Worm (Caenorhabditis elegans): ENCODE measurements around the gene C06B8.2.

The C06B8.2 gene

ce11 chrV:15479825-15480224 lies 1.3 kb upstream of the C06B8.2 start (continued):
- no peak for TF ChIP-seq dmd-6 (GFP tag; IDR thresholded peaks at IDR 0.05)

- no peak for TF ChIP-seq nhr-42 (GFP tag; IDR thresholded peaks at IDR 0.05)
- TF ChIP-seq mxl-3 (GFP tag; optimal IDR thresholded peaks at IDR 0.05): no peak
- no peak for TF ChIP-seq daf-16 (GFP tag; optimal IDR thresholded peaks at IDR 0.05)
- peak; percentile 90 for TF ChIP-seq daf-16 (tag; optimal IDR thresholded peaks at IDR 0.05)
- TF ChIP-seq dmd-6 (GFP tag; IDR thresholded peaks at IDR 0.05): peak; percentile 32
- TF ChIP-seq spr-3 (GFP tag; optimal IDR thresholded peaks at IDR 0.05): no peak
- no peak for TF ChIP-seq F26F4.8 (GFP tag; conservative IDR thresholded peaks at IDR 0.05)
- TF ChIP-seq ceh-32 (tag; optimal IDR thresholded peaks at IDR 0.05; ENCODE audit: poor library complexity): no peak
- no peak for TF ChIP-seq nhr-11 (tag; optimal IDR thresholded peaks at IDR 0.05)
- TF ChIP-seq nhr-111 (GFP tag; optimal IDR thresholded peaks at IDR 0.05): no peak
- TF ChIP-seq skn-1 (tag; optimal IDR thresholded peaks at IDR 0.05): no peak
- no peak for TF ChIP-seq nhr-76 (tag; optimal IDR thresholded peaks at IDR 0.05)
- no peak for TF ChIP-seq dmd-8 (GFP tag; IDR thresholded peaks at IDR 0.05)
- TF ChIP-seq lin-1 (GFP tag; IDR thresholded peaks at IDR 0.05): no peak
- TF ChIP-seq nhr-41 (GFP tag; IDR thresholded peaks at IDR 0.05): no peak
- TF ChIP-seq pqm-1 (tag; optimal IDR thresholded peaks at IDR 0.05): peak; percentile 34
- no peak for TF ChIP-seq snpc-1.2 (GFP tag; IDR thresholded peaks at IDR 0.05)
- TF ChIP-seq nhr-28 (tag; optimal IDR thresholded peaks at IDR 0.05): no peak
- TF ChIP-seq pha-4 (GFP tag; IDR thresholded peaks at IDR 0.05): no peak
- TF ChIP-seq pha-4 (tag; optimal IDR thresholded peaks at IDR 0.05): no peak
- no peak for TF ChIP-seq ceh-62 (tag; optimal IDR thresholded peaks at IDR 0.05)
- no peak for TF ChIP-seq daf-8 (GFP tag; IDR thresholded peaks at IDR 0.05)
- peak; percentile 11 for TF ChIP-seq mes-2 (tag; optimal IDR thresholded peaks at IDR 0.05; ENCODE audit: poor library complexity, severe bottlenecking)
- TF ChIP-seq vab-7 (GFP tag; IDR thresholded peaks at IDR 0.05): no peak
- no peak for TF ChIP-seq dpl-1 (GFP tag; optimal IDR thresholded peaks at IDR 0.05)
Measured at ce11 chrV:15479107-15479506, 558 bp upstream of the C06B8.2 start.

ce11 chrV:15471029-15471428 lies 7.5 kb downstream of the C06B8.2 start, which contains the start of gene dpf-1:
Gene dpf-1 (plus strand): TSS chrV:15471329.
- no peak for TF ChIP-seq skn-1 (tag; optimal IDR thresholded peaks at IDR 0.05)
- no peak for TF ChIP-seq ZK337.2 (GFP tag; IDR thresholded peaks at IDR 0.05)
- TF ChIP-seq F10B5.3 (tag; optimal IDR thresholded peaks at IDR 0.05): no peak
- TF ChIP-seq F37D6.2 (tag; optimal IDR thresholded peaks at IDR 0.05): no peak
- TF ChIP-seq hif-1 (tag; optimal IDR thresholded peaks at IDR 0.05): no peak
- TF ChIP-seq zip-2 (tag; optimal IDR thresholded peaks at IDR 0.05): no peak
- no peak for TF ChIP-seq arid-1 (GFP tag; conservative IDR thresholded peaks at IDR 0.05)
- TF ChIP-seq fkh-10 (GFP tag; optimal IDR thresholded peaks at IDR 0.05): no peak
- no peak for TF ChIP-seq lin-39 (tag; optimal IDR thresholded peaks at IDR 0.05)
- no peak for TF ChIP-seq php-3 (GFP tag; IDR thresholded peaks at IDR 0.05)
- TF ChIP-seq spr-3 (GFP tag; optimal IDR thresholded peaks at IDR 0.05): no peak
- TF ChIP-seq lin-13 (GFP tag; optimal IDR thresholded peaks at IDR 0.05): no peak
- TF ChIP-seq snpc-4 (tag; optimal IDR thresholded peaks at IDR 0.05): no peak
- no peak for TF ChIP-seq zfp-3 (GFP tag; conservative IDR thresholded peaks at IDR 0.05)

ce11 chrV:15466719-15467118 lies 11.8 kb downstream of the C06B8.2 start:
- TF ChIP-seq unc-62 (GFP tag; optimal IDR thresholded peaks at IDR 0.05 in 1 of 2) (peak in 1 of 2 experiments; percentile 84), unc-62 (tag; optimal IDR thresholded peaks at IDR 0.05) (no peak), aha-1 (tag) (peak; percentile 59), nhr-42 (GFP tag; IDR thresholded peaks at IDR 0.05) (no peak)

Data from whole organism, L4 larva.